Worm (Caenorhabditis elegans): ENCODE results near the gene tag-241.

Gene tag-241

ce11 chrX:11823704-11824103 is at the start of gene tag-241:
TSS of gene tag-241 (plus strand) at chrX:11824004.
- TF ChIP-seq unc-62 (GFP tag; optimal IDR thresholded peaks at IDR 0.05) = no peak

- no peak for TF ChIP-seq unc-62 (GFP tag; optimal IDR thresholded peaks at IDR 0.05)
Measured at ce11 chrX:11784230-11784629, 39.6 kb upstream of the tag-241 start, which contains the start of gene Y102F5A.1. TSS of gene Y102F5A.1 (minus strand) at chrX:11784330.

- no peak for TF ChIP-seq unc-62 (GFP tag; optimal IDR thresholded peaks at IDR 0.05)
Measured at ce11 chrX:11790600-11790999, 33.2 kb upstream of the tag-241 start.

ce11 chrX:11791364-11792221 is 32.2 kb upstream of the tag-241 start:
- no peak for TF ChIP-seq unc-62 (GFP tag; optimal IDR thresholded peaks at IDR 0.05)

- no peak for TF ChIP-seq unc-62 (GFP tag; optimal IDR thresholded peaks at IDR 0.05)
Measured at ce11 chrX:11792730-11793129, 31.1 kb upstream of the tag-241 start.

ce11 chrX:11798057-11798555 is 25.7 kb upstream of the tag-241 start, which contains the start of gene rsd-3:
TSS of gene rsd-3 (plus strand) at chrX:11798505.
- TF ChIP-seq unc-62 (GFP tag; optimal IDR thresholded peaks at IDR 0.05) = no peak

- no peak for TF ChIP-seq unc-62 (GFP tag; optimal IDR thresholded peaks at IDR 0.05)
Measured at ce11 chrX:11804057-11804456, 19.7 kb upstream of the tag-241 start, which contains the start of gene C34E11.4. TSS of gene C34E11.4 (plus strand) at chrX:11804210.

- TF ChIP-seq unc-62 (GFP tag; optimal IDR thresholded peaks at IDR 0.05) = no peak
Measured at ce11 chrX:11806175-11806853, 17.5 kb upstream of the tag-241 start.

- TF ChIP-seq unc-62 (GFP tag; optimal IDR thresholded peaks at IDR 0.05) = no peak
Measured at ce11 chrX:11814667-11815066, 9.1 kb upstream of the tag-241 start, which contains the start of gene C34E11.2. TSS of gene C34E11.2 (minus strand) at chrX:11814750.

ce11 chrX:11816825-11817224 is 7.0 kb upstream of the tag-241 start:
- TF ChIP-seq unc-62 (GFP tag; optimal IDR thresholded peaks at IDR 0.05) = no peak

- TF ChIP-seq unc-62 (GFP tag; optimal IDR thresholded peaks at IDR 0.05) = no peak
Measured at ce11 chrX:11818711-11819110, 5.1 kb upstream of the tag-241 start.

ce11 chrX:11821159-11821720 is 2.6 kb upstream of the tag-241 start:
- no peak for TF ChIP-seq unc-62 (GFP tag; optimal IDR thresholded peaks at IDR 0.05)

- no peak for TF ChIP-seq unc-62 (GFP tag; optimal IDR thresholded peaks at IDR 0.05)
Measured at ce11 chrX:11826892-11827291, 3.1 kb downstream of the tag-241 start.

- no peak for TF ChIP-seq unc-62 (GFP tag; optimal IDR thresholded peaks at IDR 0.05)
Measured at ce11 chrX:11827528-11827927, 3.7 kb downstream of the tag-241 start.

ce11 chrX:11828661-11829060 is 4.9 kb downstream of the tag-241 start:
- TF ChIP-seq unc-62 (GFP tag; optimal IDR thresholded peaks at IDR 0.05) = no peak

ce11 chrX:11837378-11837777 is 13.6 kb downstream of the tag-241 start, which contains the start of gene taf-7.1:
TSS of gene taf-7.1 (minus strand) at chrX:11837478.
- no peak for TF ChIP-seq unc-62 (GFP tag; optimal IDR thresholded peaks at IDR 0.05)
